Fruit fly (Drosophila melanogaster): ENCODE measurements around the gene CG42831.

The CG42831 gene

DNA sequence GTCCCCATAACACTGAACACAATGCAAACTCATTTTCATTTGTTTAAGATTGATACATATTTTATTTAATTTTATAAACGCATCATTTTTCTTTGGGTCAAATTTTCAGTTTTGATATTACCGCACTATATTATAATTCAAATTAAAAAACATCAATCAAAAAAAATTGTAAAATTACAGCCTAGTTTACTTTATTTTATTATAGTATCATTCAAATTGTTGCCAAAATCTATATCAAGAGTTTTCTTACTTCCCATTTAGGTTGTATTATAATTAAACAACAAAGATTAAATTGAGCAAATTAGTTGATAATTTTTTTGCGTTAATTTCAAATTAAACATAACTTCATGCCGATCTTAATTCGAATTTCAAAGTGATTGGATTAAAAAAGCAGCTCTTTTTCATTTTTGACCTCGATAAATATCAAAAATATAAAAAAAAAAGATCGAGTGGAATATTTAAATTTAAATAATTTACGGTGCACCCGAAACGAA lies 37.3 kb downstream of the CG42831 start (continued):
- TF ChIP-seq D19A (tag; optimal IDR thresholded peaks at IDR 0.05) (peak; percentile 30), CG15479 (GFP tag; optimal IDR thresholded peaks at IDR 0.05) (no peak), nerfin-1 (tag; optimal IDR thresholded peaks at IDR 0.05) (no peak), CHES-1-like (GFP tag; optimal IDR thresholded peaks at IDR 0.05) (no peak), Abd-B (GFP tag; optimal IDR thresholded peaks at IDR 0.05) (no peak), ab (GFP tag; optimal IDR thresholded peaks at IDR 0.05) (no peak), CG13424 (tag; optimal IDR thresholded peaks at IDR 0.05) (peak; percentile 17), tio (GFP tag; optimal IDR thresholded peaks at IDR 0.05) (peak; percentile 34), CG8478 (optimal IDR thresholded peaks at IDR 0.05) (no peak), org-1 (GFP tag; optimal IDR thresholded peaks at IDR 0.05) (peak; percentile 38), CG8089 (GFP tag; optimal IDR thresholded peaks at IDR 0.05) (no peak), Tbp (GFP tag; optimal IDR thresholded peaks at IDR 0.05) (no peak), HLH4C (GFP tag; IDR thresholded peaks at IDR 0.05; ENCODE audit: partially characterized antibody) (no peak), crp (GFP tag; optimal IDR thresholded peaks at IDR 0.05) (no peak), CG1603 (tag; optimal IDR thresholded peaks at IDR 0.05) (no peak), CG9727 (GFP tag; optimal IDR thresholded peaks at IDR 0.05) (peak; percentile 72), stwl (tag; optimal IDR thresholded peaks at IDR 0.05) (no peak), CG5180 (GFP tag; optimal IDR thresholded peaks at IDR 0.05) (no peak), CG12659 (GFP tag; optimal IDR thresholded peaks at IDR 0.05) (peak; percentile 18), CG8924 (tag; optimal IDR thresholded peaks at IDR 0.05) (no peak), az2 (GFP tag; optimal IDR thresholded peaks at IDR 0.05) (peak; percentile 36), gce (GFP tag; IDR thresholded peaks at IDR 0.05) (0 out of 3 replicates have a peak, but pooled peaks have one; percentile 7), CG12071 (GFP tag; optimal IDR thresholded peaks at IDR 0.05) (no peak), ind (GFP tag; optimal IDR thresholded peaks at IDR 0.05) (no peak), CG13123 (GFP tag; optimal IDR thresholded peaks at IDR 0.05) (no peak), Med (GFP tag) (no peak), wor (GFP tag; IDR thresholded peaks at IDR 0.05) (no peak), Six4 (GFP tag; optimal IDR thresholded peaks at IDR 0.05) (no peak), sens (GFP tag) (peak; percentile 85), CG4854 (GFP tag; optimal IDR thresholded peaks at IDR 0.05) (no peak), Xrp1 (GFP tag; IDR thresholded peaks at IDR 0.05) (peak; percentile 21; the same call in 1 of the 2 replicates), CG17186 (GFP tag; optimal IDR thresholded peaks at IDR 0.05) (no peak), CG6254 (GFP tag; optimal IDR thresholded peaks at IDR 0.05) (no peak), Usf (GFP tag; optimal IDR thresholded peaks at IDR 0.05) (peak; percentile 9), ham (GFP tag; IDR thresholded peaks at IDR 0.05) (no peak), CG2120 (GFP tag; optimal IDR thresholded peaks at IDR 0.05) (peak; percentile 22), eve (GFP tag; optimal IDR thresholded peaks at IDR 0.05) (no peak), Gsc (GFP tag; IDR thresholded peaks at IDR 0.05) (no peak), gfzf (GFP tag; optimal IDR thresholded peaks at IDR 0.05) (no peak), CG10267 (tag; optimal IDR thresholded peaks at IDR 0.05) (peak; percentile 52), vvl (GFP tag; IDR thresholded peaks at IDR 0.05) (no peak), bowl (GFP tag; IDR thresholded peaks at IDR 0.05) (no peak), nmo (GFP tag; optimal IDR thresholded peaks at IDR 0.05) (peak; percentile 71), chm (GFP tag; IDR thresholded peaks at IDR 0.05) (no peak), CG17568 (GFP tag; optimal IDR thresholded peaks at IDR 0.05) (no peak), gem (tag; optimal IDR thresholded peaks at IDR 0.05) (peak; percentile 76), CG4424 (GFP tag; optimal IDR thresholded peaks at IDR 0.05) (peak; percentile 40), unc-4 (GFP tag; IDR thresholded peaks at IDR 0.05; ENCODE audit: partially characterized antibody) (no peak), CG7786 (GFP tag; optimal IDR thresholded peaks at IDR 0.05) (no peak), tna (GFP tag; IDR thresholded peaks at IDR 0.05; ENCODE audit: partially characterized antibody) (no peak), CG14441 (GFP tag; IDR thresholded peaks at IDR 0.05) (no peak)

Data from whole organism, embryonic.